Fruit fly (Drosophila melanogaster): ENCODE data around the gene Ant2.

Gene Ant2

dm6 chrX:10757616-10758078 is 29.1 kb downstream of the Ant2 start, which contains the start of gene Rph:
Gene Rph, minus strand, starts transcription at chrX:10757666.
- TF ChIP-seq salr (GFP tag; optimal IDR thresholded peaks at IDR 0.05) (no peak), CG31627 (GFP tag; optimal IDR thresholded peaks at IDR 0.05) (no peak), Eip78C (GFP tag) (peak; percentile 50), eg (GFP tag; IDR thresholded peaks at IDR 0.05) (no peak), Hr38 (GFP tag; optimal IDR thresholded peaks at IDR 0.05) (no peak), Blimp-1 (GFP tag; optimal IDR thresholded peaks at IDR 0.05) (no peak), CG4318 (GFP tag; optimal IDR thresholded peaks at IDR 0.05) (no peak), achi (GFP tag; optimal IDR thresholded peaks at IDR 0.05) (peak; percentile 10), CG10631 (GFP tag; optimal IDR thresholded peaks at IDR 0.05) (peak; percentile 8), CG6163 (GFP tag; IDR thresholded peaks at IDR 0.05) (no peak; the same call in 2 of the 3 replicates), CG6276 (GFP tag; optimal IDR thresholded peaks at IDR 0.05) (no peak)

dm6 chrX:10756026-10756561 is 30.6 kb downstream of the Ant2 start:
- no peak for TF ChIP-seq Sox14 (GFP tag; optimal IDR thresholded peaks at IDR 0.05)
- no peak for TF ChIP-seq CG7368 (GFP tag; optimal IDR thresholded peaks at IDR 0.05)
- no peak for TF ChIP-seq CG9139 (GFP tag; optimal IDR thresholded peaks at IDR 0.05)
- peak; percentile 30 for TF ChIP-seq pdm3 (GFP tag; optimal IDR thresholded peaks at IDR 0.05)
- peak in 1 of 2 experiments; percentile 43 for TF ChIP-seq salr (GFP tag; optimal IDR thresholded peaks at IDR 0.05)
- no peak for TF ChIP-seq CG3919 (GFP tag; optimal IDR thresholded peaks at IDR 0.05)
- peak; percentile 59 for TF ChIP-seq Eip78C (GFP tag)
- peak; percentile 3 for TF ChIP-seq topi (GFP tag; optimal IDR thresholded peaks at IDR 0.05)
- TF ChIP-seq acj6 (GFP tag; optimal IDR thresholded peaks at IDR 0.05): no peak
- TF ChIP-seq CG34406 (GFP tag; optimal IDR thresholded peaks at IDR 0.05): no peak
- no peak for TF ChIP-seq CG15336 (GFP tag; IDR thresholded peaks at IDR 0.05)
- peak; percentile 2 for TF ChIP-seq spab (GFP tag; optimal IDR thresholded peaks at IDR 0.05)
- peak; percentile 33 for TF ChIP-seq CG10631 (GFP tag; optimal IDR thresholded peaks at IDR 0.05)
- no peak for TF ChIP-seq CG3032 (tag; optimal IDR thresholded peaks at IDR 0.05)
- no peak for TF ChIP-seq CG6792 (GFP tag; optimal IDR thresholded peaks at IDR 0.05)
- TF ChIP-seq CG6276 (GFP tag; optimal IDR thresholded peaks at IDR 0.05): no peak
- TF ChIP-seq fkh (GFP tag; optimal IDR thresholded peaks at IDR 0.05): no peak
- peak; percentile 22 for TF ChIP-seq esn (GFP tag; optimal IDR thresholded peaks at IDR 0.05)
- no peak for TF ChIP-seq lz (GFP tag; optimal IDR thresholded peaks at IDR 0.05)
- TF ChIP-seq Hr4 (GFP tag; optimal IDR thresholded peaks at IDR 0.05): peak; percentile 24
- no peak for TF ChIP-seq CG6854 (GFP tag; optimal IDR thresholded peaks at IDR 0.05)
- TF ChIP-seq dsx (GFP tag; optimal IDR thresholded peaks at IDR 0.05; ENCODE audit: poor library complexity, severe bottlenecking): peak; percentile 53
- no peak for TF ChIP-seq fd59A (GFP tag; optimal IDR thresholded peaks at IDR 0.05)
- TF ChIP-seq CG11902 (GFP tag; optimal IDR thresholded peaks at IDR 0.05): no peak
- no peak for TF ChIP-seq CG1621 (tag; optimal IDR thresholded peaks at IDR 0.05)
- TF ChIP-seq Blimp-1 (GFP tag; optimal IDR thresholded peaks at IDR 0.05): no peak
- TF ChIP-seq ss (GFP tag; optimal IDR thresholded peaks at IDR 0.05): peak in 1 of 2 experiments; percentile 18
- no peak for TF ChIP-seq CG4318 (GFP tag; optimal IDR thresholded peaks at IDR 0.05)
- no peak for TF ChIP-seq CG16779 (tag; optimal IDR thresholded peaks at IDR 0.05)
- TF ChIP-seq fd85E (GFP tag; optimal IDR thresholded peaks at IDR 0.05): no peak
- no peak for TF ChIP-seq Hr39 (GFP tag; optimal IDR thresholded peaks at IDR 0.05)
- TF ChIP-seq CG8119 (GFP tag; IDR thresholded peaks at IDR 0.05): no peak
- TF ChIP-seq Gug (GFP tag; IDR thresholded peaks at IDR 0.05): no peak
- peak; percentile 49 for TF ChIP-seq svp (GFP tag)
- peak; percentile 9 for TF ChIP-seq Smox (GFP tag; optimal IDR thresholded peaks at IDR 0.05)
- no peak for TF ChIP-seq Eip93F (GFP tag; optimal IDR thresholded peaks at IDR 0.05)
- no peak for TF ChIP-seq Sox102F (GFP tag; optimal IDR thresholded peaks at IDR 0.05)
- TF ChIP-seq net (GFP tag; optimal IDR thresholded peaks at IDR 0.05): no peak
- no peak for TF ChIP-seq Lpt (GFP tag; optimal IDR thresholded peaks at IDR 0.05)
- TF ChIP-seq OdsH (GFP tag; optimal IDR thresholded peaks at IDR 0.05): no peak
- no peak for TF ChIP-seq eg (GFP tag; IDR thresholded peaks at IDR 0.05)
- peak; percentile 47 for TF ChIP-seq CG32006 (GFP tag; optimal IDR thresholded peaks at IDR 0.05)
- no peak for TF ChIP-seq achi (GFP tag; optimal IDR thresholded peaks at IDR 0.05)
- no peak for TF ChIP-seq CG8319 (GFP tag; optimal IDR thresholded peaks at IDR 0.05)
- TF ChIP-seq cyc (GFP tag; optimal IDR thresholded peaks at IDR 0.05): no peak
- TF ChIP-seq CG10669 (GFP tag; optimal IDR thresholded peaks at IDR 0.05): peak; percentile 36

Data from whole organism, prepupa.